Worm (Caenorhabditis elegans): ENCODE results near the gene F28H7.7.

The F28H7.7 gene

ce11 chrV:10708346-10708745 lies 45.6 kb downstream of the F28H7.7 start:
- no peak for TF ChIP-seq lsy-2 (tag; optimal IDR thresholded peaks at IDR 0.05)
- no peak for TF ChIP-seq elt-1 (tag; optimal IDR thresholded peaks at IDR 0.05; ENCODE audit: borderline replicate concordance, insufficient read depth)
- no peak for TF ChIP-seq flh-1 (GFP tag; optimal IDR thresholded peaks at IDR 0.05)
- no peak for TF ChIP-seq cnd-1 (tag; optimal IDR thresholded peaks at IDR 0.05)
- no peak for TF ChIP-seq hlh-1 (tag; optimal IDR thresholded peaks at IDR 0.05)
- TF ChIP-seq nhr-2 (tag; optimal IDR thresholded peaks at IDR 0.05) = no peak
- no peak for TF ChIP-seq nhr-28 (tag; optimal IDR thresholded peaks at IDR 0.05)
- TF ChIP-seq unc-39 (tag; optimal IDR thresholded peaks at IDR 0.05) = no peak
- no peak for TF ChIP-seq tbx-8 (GFP tag; optimal IDR thresholded peaks at IDR 0.05)
- TF ChIP-seq unc-62 (GFP tag; optimal IDR thresholded peaks at IDR 0.05) = no peak
- no peak for TF ChIP-seq blmp-1 (tag; optimal IDR thresholded peaks at IDR 0.05)
- TF ChIP-seq ham-2 (GFP tag; optimal IDR thresholded peaks at IDR 0.05) = no peak
- no peak for TF ChIP-seq snpc-4 (tag; optimal IDR thresholded peaks at IDR 0.05)
- no peak for TF ChIP-seq lin-32 (GFP tag; optimal IDR thresholded peaks at IDR 0.05)
- no peak for TF ChIP-seq nhr-76 (tag; optimal IDR thresholded peaks at IDR 0.05)
- TF ChIP-seq ceh-83 (GFP tag; optimal IDR thresholded peaks at IDR 0.05) = no peak
- TF ChIP-seq drap-1 (GFP tag; optimal IDR thresholded peaks at IDR 0.05) = no peak
- no peak for TF ChIP-seq nhr-237 (tag; optimal IDR thresholded peaks at IDR 0.05)
- TF ChIP-seq mep-1 (tag; optimal IDR thresholded peaks at IDR 0.05) = no peak

- TF ChIP-seq lin-32 (GFP tag; optimal IDR thresholded peaks at IDR 0.05) = no peak
- no peak for TF ChIP-seq ces-1 (GFP tag; optimal IDR thresholded peaks at IDR 0.05)
- TF ChIP-seq sem-2 (GFP tag; optimal IDR thresholded peaks at IDR 0.05) = no peak
- no peak for TF ChIP-seq cnd-1 (tag; optimal IDR thresholded peaks at IDR 0.05)
- TF ChIP-seq nhr-237 (tag; optimal IDR thresholded peaks at IDR 0.05) = no peak
- TF ChIP-seq M03D4.4 (tag; optimal IDR thresholded peaks at IDR 0.05) = no peak
- no peak for TF ChIP-seq ceh-43 (GFP tag; optimal IDR thresholded peaks at IDR 0.05)
- no peak for TF ChIP-seq zip-8 (tag; optimal IDR thresholded peaks at IDR 0.05)
- TF ChIP-seq blmp-1 (tag; optimal IDR thresholded peaks at IDR 0.05) = no peak
- no peak for TF ChIP-seq nhr-12 (tag; optimal IDR thresholded peaks at IDR 0.05)
Measured at ce11 chrV:10702910-10703309, 51.0 kb downstream of the F28H7.7 start.

- TF ChIP-seq cnd-1 (tag; optimal IDR thresholded peaks at IDR 0.05) (no peak), mab-5 (tag; optimal IDR thresholded peaks at IDR 0.05) (no peak), ceh-43 (GFP tag; optimal IDR thresholded peaks at IDR 0.05) (no peak), ceh-83 (GFP tag; optimal IDR thresholded peaks at IDR 0.05) (no peak), lsy-2 (tag; optimal IDR thresholded peaks at IDR 0.05) (no peak), nhr-237 (tag; optimal IDR thresholded peaks at IDR 0.05) (no peak), ztf-11 (tag; optimal IDR thresholded peaks at IDR 0.05) (no peak), nhr-76 (tag; optimal IDR thresholded peaks at IDR 0.05) (no peak), ham-2 (GFP tag; optimal IDR thresholded peaks at IDR 0.05) (no peak), drap-1 (GFP tag; optimal IDR thresholded peaks at IDR 0.05) (no peak), sptf-1 (tag; optimal IDR thresholded peaks at IDR 0.05) (no peak), bed-3 (GFP tag; optimal IDR thresholded peaks at IDR 0.05) (no peak), lin-32 (GFP tag; optimal IDR thresholded peaks at IDR 0.05) (no peak), unc-62 (GFP tag; optimal IDR thresholded peaks at IDR 0.05) (no peak), ceh-39 (tag; optimal IDR thresholded peaks at IDR 0.05) (no peak), elt-3 (tag; optimal IDR thresholded peaks at IDR 0.05) (no peak), flh-1 (GFP tag; optimal IDR thresholded peaks at IDR 0.05) (no peak), nhr-2 (tag; optimal IDR thresholded peaks at IDR 0.05) (no peak), M03D4.4 (tag; optimal IDR thresholded peaks at IDR 0.05) (no peak), elt-1 (tag; optimal IDR thresholded peaks at IDR 0.05; ENCODE audit: borderline replicate concordance, insufficient read depth) (no peak)
Measured at ce11 chrV:10702249-10702648, 51.7 kb downstream of the F28H7.7 start, which contains the start of gene pph-1. Gene pph-1 (plus strand): TSS chrV:10702549.
